Fruit fly (Drosophila melanogaster) whole organism, wandering third instar larva: ENCODE data around the gene CG5112.

Experiments
- Abd-B ChIP-seq: fragments of >200 bp; optimal IDR thresholded peaks from 2 replicates; lab custom pipeline; 2017; ENCODE audit warnings: missing biosample characterization, missing genetic modification characterization
- Hnf4 ChIP-seq: fragments of 200-800 bp; sonication (Bioruptor generic); optimal IDR thresholded peaks from 2 replicates; lab custom pipeline; 2016; ENCODE audit warnings: missing biosample characterization, mild to moderate bottlenecking, missing genetic modification characterization
- Myc ChIP-seq: fragments of >200 bp; optimal IDR thresholded peaks from 2 replicates; lab custom pipeline; 2017
- Rel ChIP-seq, 2 experiments: fragments of 200-800 bp; sonication (Bioruptor generic) in 1 of 2; optimal IDR thresholded peaks; 2 replicates in 1 of 2; 3 replicates in 1 of 2; lab custom pipeline; 2016 to 2019; ENCODE audit warnings: mild to moderate bottlenecking in 2 of 2, missing biosample characterization in 2 of 2, missing genetic modification characterization in 2 of 2, moderate library complexity in 1 of 2
- dmrt93B ChIP-seq: fragments of 200-800 bp; sonication (Bioruptor generic); optimal IDR thresholded peaks from 2 replicates; lab custom pipeline; 2018; ENCODE audit warnings: missing biosample characterization, mild to moderate bottlenecking, missing genetic modification characterization
- ey ChIP-seq: fragments of 200-800 bp; sonication (Bioruptor generic); optimal IDR thresholded peaks from 2 replicates; lab custom pipeline; 2016; ENCODE audit warnings: missing biosample characterization, missing genetic modification characterization
- jim ChIP-seq: fragments of 175-275, 200-325 bp; sonication (Bioruptor generic); optimal IDR thresholded peaks from 2 replicates; lab custom pipeline; 2016; ENCODE audit warnings: missing biosample characterization, mild to moderate bottlenecking, missing genetic modification characterization
- lola ChIP-seq: fragments of >200 bp; optimal IDR thresholded peaks from 2 replicates; lab custom pipeline; 2017; ENCODE audit warnings: missing biosample characterization, missing genetic modification characterization
- psq ChIP-seq: fragments of 200-800 bp; sonication (Bioruptor generic); optimal IDR thresholded peaks from 3 replicates; lab custom pipeline; 2017; ENCODE audit warnings: missing biosample characterization, mild to moderate bottlenecking, missing genetic modification characterization, moderate library complexity
- sage ChIP-seq: fragments of 200-800 bp; sonication (Bioruptor generic); optimal IDR thresholded peaks from 2 replicates; lab custom pipeline; 2016; ENCODE audit warnings: missing biosample characterization, mild to moderate bottlenecking, missing genetic modification characterization

dm6 chr3R:25459200-25459809, 32.0 kb upstream of the CG5112 start:
- TF ChIP-seq Abd-B (GFP tag; lab: Kevin White, UChicago), result no peak
- TF ChIP-seq psq (GFP tag; lab: Kevin White, UChicago), result no peak
- no peak for TF ChIP-seq lola (GFP tag; lab: Kevin White, UChicago)
- no peak for TF ChIP-seq Hnf4 (GFP tag; lab: Kevin White, UChicago)
- TF ChIP-seq Myc, result no peak
- no peak for TF ChIP-seq jim (GFP tag; lab: Kevin White, UChicago)
- no peak for TF ChIP-seq Rel (GFP tag; optimal IDR thresholded peaks at IDR 0.05; lab: Kevin White, UChicago)
- no peak for TF ChIP-seq Rel (tag; optimal IDR thresholded peaks at IDR 0.05; lab: Kevin White, UChicago)
- no peak for TF ChIP-seq ey (GFP tag; lab: Kevin White, UChicago)
- no peak for TF ChIP-seq sage (GFP tag; lab: Kevin White, UChicago)
- TF ChIP-seq dmrt93B (GFP tag; lab: Kevin White, UChicago), result no peak
